Fruit fly (Drosophila melanogaster): ENCODE results near the gene CG2116.

CG2116 gene

dm6 chrX:8101479-8102198 is 28.0 kb upstream of the CG2116 start, which contains the start of gene CG2258 (continued):
- TF ChIP-seq tgo (GFP tag; IDR thresholded peaks at IDR 0.05) (peak; percentile 81), CG18011 (GFP tag; optimal IDR thresholded peaks at IDR 0.05) (peak; percentile 27), usp (GFP tag; optimal IDR thresholded peaks at IDR 0.05) (no peak), PHDP (tag; optimal IDR thresholded peaks at IDR 0.05) (peak; percentile 88), prd (optimal IDR thresholded peaks at IDR 0.05) (no peak), prd (GFP tag; IDR thresholded peaks at IDR 0.05) (peak; percentile 86), CG14860 (GFP tag; IDR thresholded peaks at IDR 0.05; ENCODE audit: partially characterized antibody) (no peak), repo (GFP tag; optimal IDR thresholded peaks at IDR 0.05) (peak; percentile 62), CG10321 (GFP tag; IDR thresholded peaks at IDR 0.05) (peak; percentile 47; the same call in 1 of the 2 replicates), CG32532 (GFP tag; IDR thresholded peaks at IDR 0.05) (peak; percentile 84), CG11093 (GFP tag; IDR thresholded peaks at IDR 0.05) (peak; percentile 72; the same call in 2 of the 3 replicates), ATbp (GFP tag; optimal IDR thresholded peaks at IDR 0.05) (peak; percentile 92), Mes4 (GFP tag; optimal IDR thresholded peaks at IDR 0.05) (no peak), Scr (GFP tag; IDR thresholded peaks at IDR 0.05; ENCODE audit: partially characterized antibody) (peak; percentile 49), CG4820 (GFP tag; optimal IDR thresholded peaks at IDR 0.05) (peak; percentile 82), tin (GFP tag; optimal IDR thresholded peaks at IDR 0.05) (peak; percentile 83), twi (tag; optimal IDR thresholded peaks at IDR 0.05) (peak; percentile 79), Hmx (GFP tag; optimal IDR thresholded peaks at IDR 0.05) (peak; percentile 5), hb (GFP tag; IDR thresholded peaks at IDR 0.05; ENCODE audit: partially characterized antibody) (no peak), CG14667 (GFP tag; IDR thresholded peaks at IDR 0.05) (peak; percentile 85), oc (tag; optimal IDR thresholded peaks at IDR 0.05) (peak; percentile 92), CG17912 (GFP tag; optimal IDR thresholded peaks at IDR 0.05) (peak; percentile 22), D (optimal IDR thresholded peaks at IDR 0.05) (no peak), D (GFP tag; optimal IDR thresholded peaks at IDR 0.05) (peak; percentile 86), gt (GFP tag; IDR thresholded peaks at IDR 0.05) (no peak), cwo (GFP tag; optimal IDR thresholded peaks at IDR 0.05) (peak; percentile 74), CG18262 (tag; optimal IDR thresholded peaks at IDR 0.05) (peak; percentile 86), Sin3A (optimal IDR thresholded peaks at IDR 0.05) (no peak), Oaz (GFP tag; IDR thresholded peaks at IDR 0.05) (peak; percentile 64; the same call in 1 of the 2 replicates), maf-S (GFP tag; optimal IDR thresholded peaks at IDR 0.05) (peak; percentile 70), pzg (GFP tag; optimal IDR thresholded peaks at IDR 0.05) (peak; percentile 31), wor (GFP tag; IDR thresholded peaks at IDR 0.05) (peak; percentile 81), kni (GFP tag; optimal IDR thresholded peaks at IDR 0.05) (no peak), CG1792 (GFP tag; optimal IDR thresholded peaks at IDR 0.05) (peak; percentile 62), fd64A (GFP tag; optimal IDR thresholded peaks at IDR 0.05) (peak; percentile 70), Ssrp (tag; optimal IDR thresholded peaks at IDR 0.05) (peak; percentile 20), CG12104 (GFP tag; optimal IDR thresholded peaks at IDR 0.05) (peak; percentile 60), CG15269 (tag; optimal IDR thresholded peaks at IDR 0.05) (peak; percentile 91), Rfx (GFP tag; IDR thresholded peaks at IDR 0.05) (peak; percentile 88), TFAM (GFP tag; optimal IDR thresholded peaks at IDR 0.05) (peak; percentile 7), CG32772 (GFP tag; IDR thresholded peaks at IDR 0.05) (peak; percentile 89), CG4854 (GFP tag; optimal IDR thresholded peaks at IDR 0.05) (peak; percentile 46), CG1529 (GFP tag; optimal IDR thresholded peaks at IDR 0.05) (peak; percentile 82), Xbp1 (GFP tag; optimal IDR thresholded peaks at IDR 0.05) (peak; percentile 87), CG12942 (GFP tag; optimal IDR thresholded peaks at IDR 0.05) (peak; percentile 70), cas (GFP tag; IDR thresholded peaks at IDR 0.05) (peak; percentile 72), pan (optimal IDR thresholded peaks at IDR 0.05) (no peak), pan (GFP tag; optimal IDR thresholded peaks at IDR 0.05 in 1 of 2, IDR thresholded peaks at IDR 0.05 in 1 of 2) (peak in 1 of 2 experiments; percentile 91), pho (GFP tag; optimal IDR thresholded peaks at IDR 0.05) (peak; percentile 61), schlank (tag; optimal IDR thresholded peaks at IDR 0.05) (peak; percentile 59), E2f2 (GFP tag; IDR thresholded peaks at IDR 0.05) (peak; percentile 85)
